Worm (Caenorhabditis elegans): ENCODE measurements around the gene aco-2.

aco-2 gene

DNA sequence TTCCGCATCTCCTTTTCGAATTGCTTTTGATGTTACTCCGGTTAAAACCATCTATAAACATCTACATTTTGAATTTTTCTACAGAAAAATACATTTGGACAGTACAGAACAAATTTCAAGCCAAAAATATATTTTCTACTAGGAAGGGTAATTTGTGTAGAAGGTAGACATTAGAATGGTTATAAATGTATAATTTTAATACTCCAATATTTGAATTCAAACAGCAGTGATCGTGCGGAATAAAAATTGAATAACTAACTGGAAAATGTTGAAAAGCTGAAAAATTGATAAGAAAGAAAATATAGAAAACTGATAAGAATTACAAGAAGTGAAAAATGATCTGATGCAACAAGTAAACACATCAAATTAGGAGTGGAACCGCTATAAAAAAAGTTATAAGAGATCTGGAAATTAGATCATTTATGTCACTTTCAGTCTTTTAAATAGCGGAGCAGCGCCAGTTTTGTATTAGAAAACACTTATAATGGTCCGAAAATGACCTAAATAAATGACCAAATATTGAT is 26.5 kb upstream of the aco-2 start, which contains the start of gene gsto-1:
Gene gsto-1 (minus strand): TSS at position 51 of the 524 bp plus-strand sequence.
- TF ChIP-seq tra-4 (tag; optimal IDR thresholded peaks at IDR 0.05) (no peak), ama-1 (optimal IDR thresholded peaks at IDR 0.05) (no peak), hnd-1 (tag; optimal IDR thresholded peaks at IDR 0.05) (no peak), flt-1 (GFP tag; IDR thresholded peaks at IDR 0.05) (no peak)

DNA sequence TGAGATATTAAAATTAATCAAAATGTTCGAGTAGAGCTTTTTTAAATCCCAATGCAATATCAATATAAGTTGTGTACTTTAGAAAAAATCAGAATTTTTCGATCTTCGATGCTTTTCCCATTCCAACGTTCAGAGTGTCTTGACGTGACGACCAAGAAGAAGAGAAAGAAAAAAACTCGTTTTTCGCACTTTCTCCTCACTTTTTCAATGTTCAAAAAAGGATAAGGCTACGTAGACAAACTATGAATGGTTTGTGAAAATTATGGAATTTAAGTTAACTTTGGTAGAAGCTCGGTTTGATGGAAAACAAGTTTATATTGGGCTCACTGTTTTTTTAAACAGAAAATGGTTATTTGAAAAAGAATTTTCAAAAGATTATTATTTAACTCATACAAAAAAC is 25.8 kb upstream of the aco-2 start:
- TF ChIP-seq tbx-11 (GFP tag; IDR thresholded peaks at IDR 0.05) (no peak), hmg-4 (GFP tag; optimal IDR thresholded peaks at IDR 0.05) (no peak), ceh-36 (tag; optimal IDR thresholded peaks at IDR 0.05) (no peak), F13C5.2 (tag; optimal IDR thresholded peaks at IDR 0.05) (no peak), flt-1 (GFP tag; IDR thresholded peaks at IDR 0.05) (no peak), tbx-37 (GFP tag; conservative IDR thresholded peaks at IDR 0.05) (no peak), B0310.2 (tag; optimal IDR thresholded peaks at IDR 0.05) (no peak), scrt-1 (GFP tag; IDR thresholded peaks at IDR 0.05) (no peak), ama-1 (optimal IDR thresholded peaks at IDR 0.05) (no peak), hnd-1 (tag; optimal IDR thresholded peaks at IDR 0.05) (no peak), pes-1 (GFP tag; IDR thresholded peaks at IDR 0.05) (no peak), ceh-13 (GFP tag; optimal IDR thresholded peaks at IDR 0.05) (no peak), aly-1 (tag; optimal IDR thresholded peaks at IDR 0.05) (no peak), sea-1 (GFP tag; conservative IDR thresholded peaks at IDR 0.05) (no peak)

DNA sequence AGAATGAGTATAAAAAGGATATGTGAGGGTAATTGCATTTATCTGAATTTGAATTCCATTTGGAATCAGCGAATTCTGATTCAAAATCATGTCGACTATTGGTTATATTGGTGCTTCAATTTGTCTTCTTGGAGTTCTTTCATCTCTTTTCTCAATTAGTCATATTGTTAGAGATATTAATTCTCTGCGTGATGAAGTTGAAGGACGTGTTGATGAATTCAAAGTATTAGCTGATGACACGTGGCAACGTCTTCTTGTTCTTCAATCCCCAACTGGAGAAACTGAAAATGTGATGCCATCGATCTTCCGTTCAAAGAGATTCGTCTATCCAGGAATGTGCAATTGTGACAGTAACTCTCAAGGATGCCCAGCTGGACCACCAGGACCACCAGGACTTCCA is 24.7 kb upstream of the aco-2 start, which contains the start of gene col-90:
Gene col-90 (plus strand): TSS at position 37 of the 400 bp plus-strand sequence.
- TF ChIP-seq tbx-11 (GFP tag; IDR thresholded peaks at IDR 0.05), result no peak
- no peak for TF ChIP-seq hmg-4 (GFP tag; optimal IDR thresholded peaks at IDR 0.05)
- no peak for TF ChIP-seq ceh-13 (GFP tag; optimal IDR thresholded peaks at IDR 0.05)
- no peak for TF ChIP-seq hmbx-1 (tag; optimal IDR thresholded peaks at IDR 0.05)
- TF ChIP-seq ama-1 (optimal IDR thresholded peaks at IDR 0.05), result no peak
- no peak for TF ChIP-seq scrt-1 (GFP tag; IDR thresholded peaks at IDR 0.05)
- no peak for TF ChIP-seq ets-7 (tag; optimal IDR thresholded peaks at IDR 0.05)
- no peak for TF ChIP-seq sea-1 (GFP tag; conservative IDR thresholded peaks at IDR 0.05)
- TF ChIP-seq tra-4 (tag; optimal IDR thresholded peaks at IDR 0.05), result no peak
- TF ChIP-seq flt-1 (GFP tag; IDR thresholded peaks at IDR 0.05), result no peak
- no peak for TF ChIP-seq pes-1 (GFP tag; IDR thresholded peaks at IDR 0.05)
- no peak for TF ChIP-seq B0310.2 (tag; optimal IDR thresholded peaks at IDR 0.05)
- TF ChIP-seq hnd-1 (tag; optimal IDR thresholded peaks at IDR 0.05), result no peak
- TF ChIP-seq aly-1 (tag; optimal IDR thresholded peaks at IDR 0.05), result no peak
- no peak for TF ChIP-seq tbx-37 (GFP tag; conservative IDR thresholded peaks at IDR 0.05)
- TF ChIP-seq ceh-36 (tag; optimal IDR thresholded peaks at IDR 0.05), result no peak
- TF ChIP-seq F13C5.2 (tag; optimal IDR thresholded peaks at IDR 0.05), result no peak

DNA sequence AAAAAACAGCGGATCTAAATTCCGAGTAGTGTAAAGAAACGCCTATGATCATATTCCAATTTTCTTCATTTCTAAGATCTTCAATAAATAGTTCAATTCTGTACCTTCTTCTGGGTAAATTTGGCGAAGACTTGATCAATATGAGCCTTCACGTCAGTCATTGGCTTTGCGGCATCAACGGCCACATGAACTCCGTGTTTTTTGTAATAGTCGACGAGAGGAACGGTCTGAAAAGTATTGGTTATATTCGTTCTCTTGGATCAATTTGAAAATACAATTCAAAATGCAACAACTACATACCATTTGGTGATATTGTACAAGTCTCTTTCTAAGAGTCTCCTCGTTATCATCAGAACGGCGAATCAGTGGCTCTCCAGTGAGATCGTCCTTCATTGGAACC is 23.1 kb upstream of the aco-2 start:
- no peak for TF ChIP-seq hmbx-1 (tag; optimal IDR thresholded peaks at IDR 0.05)
- TF ChIP-seq pes-1 (GFP tag; IDR thresholded peaks at IDR 0.05), result no peak
- no peak for TF ChIP-seq F13C5.2 (tag; optimal IDR thresholded peaks at IDR 0.05)
- TF ChIP-seq scrt-1 (GFP tag; IDR thresholded peaks at IDR 0.05), result no peak
- no peak for TF ChIP-seq B0310.2 (tag; optimal IDR thresholded peaks at IDR 0.05)
- TF ChIP-seq flt-1 (GFP tag; IDR thresholded peaks at IDR 0.05), result no peak
- TF ChIP-seq tbx-37 (GFP tag; conservative IDR thresholded peaks at IDR 0.05), result no peak
- TF ChIP-seq aly-1 (tag; optimal IDR thresholded peaks at IDR 0.05), result no peak

DNA sequence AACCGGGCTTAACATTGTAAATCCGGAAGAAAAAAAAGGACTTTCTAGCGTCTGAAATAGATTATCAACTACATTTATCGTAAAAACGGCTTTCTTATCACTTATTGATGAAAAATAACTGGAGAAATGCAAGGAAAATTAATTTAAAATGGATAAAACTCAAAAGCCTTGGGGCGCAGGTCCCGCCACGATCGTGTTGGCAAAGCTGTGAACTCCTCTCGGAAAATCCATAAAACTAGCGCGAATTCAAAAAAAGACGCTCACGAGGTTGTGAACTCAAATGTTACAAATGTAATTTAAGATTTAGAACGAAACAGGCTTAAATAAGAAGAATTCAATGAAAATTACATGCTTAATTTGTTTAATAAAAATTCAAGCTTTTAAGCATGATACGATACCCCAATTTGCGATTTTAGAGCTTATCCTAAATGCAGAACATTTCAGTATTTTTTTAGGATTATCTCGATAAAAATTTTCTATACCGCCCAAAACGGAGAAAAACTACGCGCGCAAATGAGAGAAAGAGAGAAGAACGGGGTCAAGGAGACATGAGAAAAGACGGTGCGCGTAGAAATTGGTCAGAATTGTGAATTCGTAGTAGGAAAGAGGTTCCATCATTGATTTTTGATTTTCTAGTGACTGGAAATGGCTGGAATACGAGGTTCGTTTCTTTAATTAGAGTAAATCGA is 21.3 kb upstream of the aco-2 start, which contains the start of gene C29E4.15:
Gene C29E4.15 (plus strand): TSS at position 547 of the 689 bp plus-strand sequence.
- no peak for TF ChIP-seq hmbx-1 (tag; optimal IDR thresholded peaks at IDR 0.05)
- TF ChIP-seq B0310.2 (tag; optimal IDR thresholded peaks at IDR 0.05), result no peak
- no peak for TF ChIP-seq flt-1 (GFP tag; IDR thresholded peaks at IDR 0.05)
- TF ChIP-seq aly-1 (tag; optimal IDR thresholded peaks at IDR 0.05), result no peak
- no peak for TF ChIP-seq tbx-37 (GFP tag; conservative IDR thresholded peaks at IDR 0.05)
- TF ChIP-seq F13C5.2 (tag; optimal IDR thresholded peaks at IDR 0.05), result no peak
- TF ChIP-seq ceh-13 (GFP tag; optimal IDR thresholded peaks at IDR 0.05), result no peak
- no peak for TF ChIP-seq ceh-36 (tag; optimal IDR thresholded peaks at IDR 0.05)
- TF ChIP-seq pes-1 (GFP tag; IDR thresholded peaks at IDR 0.05), result no peak
- TF ChIP-seq hnd-1 (tag; optimal IDR thresholded peaks at IDR 0.05), result no peak
- no peak for TF ChIP-seq tbx-11 (GFP tag; IDR thresholded peaks at IDR 0.05)

DNA sequence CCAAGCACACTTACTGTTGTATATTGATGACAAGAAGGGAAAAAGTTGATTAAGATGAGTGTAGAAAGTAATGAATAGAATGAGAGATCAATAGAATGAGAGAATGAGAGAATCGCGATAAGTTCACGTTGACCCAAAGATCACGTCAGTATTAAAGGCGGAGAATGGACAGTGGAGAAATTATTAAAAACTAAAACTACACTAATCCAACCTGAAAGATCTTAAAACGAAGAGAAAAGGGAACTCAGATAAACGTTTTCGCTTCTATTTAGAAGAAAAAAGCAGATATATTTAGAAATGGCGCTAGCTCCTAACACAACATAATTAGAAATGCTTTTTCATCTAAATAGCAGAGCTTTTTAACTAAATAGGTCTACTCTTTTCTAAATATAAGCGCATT is 20.3 kb upstream of the aco-2 start, which contains the start of gene let-754:
Gene let-754 (minus strand): TSS at position 101 of the 400 bp plus-strand sequence.
- no peak for TF ChIP-seq F13C5.2 (tag; optimal IDR thresholded peaks at IDR 0.05)

DNA sequence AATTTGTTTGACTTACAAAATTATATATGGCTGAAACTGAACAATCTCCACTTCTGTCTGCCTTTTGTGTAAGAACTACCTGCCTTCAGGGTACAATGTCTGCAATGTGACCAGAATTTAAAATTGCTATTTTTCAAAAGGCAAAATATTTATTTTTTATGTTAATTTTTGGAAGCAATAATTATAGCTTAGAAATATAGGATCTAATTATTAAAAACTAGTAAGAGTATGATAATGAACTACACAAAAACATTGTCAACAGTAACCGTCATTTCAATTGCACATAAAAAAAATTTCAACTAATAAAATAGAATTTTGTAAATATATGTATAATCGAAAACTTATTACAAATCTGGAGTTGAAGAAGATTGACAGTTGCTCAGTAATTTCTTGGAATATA is 16.6 kb upstream of the aco-2 start, which contains the start of gene C29E4.9:
Gene C29E4.9 (minus strand): TSS at position 101 of the 400 bp plus-strand sequence.
- TF ChIP-seq F13C5.2 (tag; optimal IDR thresholded peaks at IDR 0.05) (no peak), aly-1 (tag; optimal IDR thresholded peaks at IDR 0.05) (no peak), hnd-1 (tag; optimal IDR thresholded peaks at IDR 0.05) (no peak), tbx-37 (GFP tag; conservative IDR thresholded peaks at IDR 0.05) (no peak), tbx-11 (GFP tag; IDR thresholded peaks at IDR 0.05) (no peak), tra-4 (tag; optimal IDR thresholded peaks at IDR 0.05) (no peak), pes-1 (GFP tag; IDR thresholded peaks at IDR 0.05) (no peak), ceh-13 (GFP tag; optimal IDR thresholded peaks at IDR 0.05) (no peak), flt-1 (GFP tag; IDR thresholded peaks at IDR 0.05) (no peak), hmbx-1 (tag; optimal IDR thresholded peaks at IDR 0.05) (no peak), ceh-36 (tag; optimal IDR thresholded peaks at IDR 0.05) (no peak), scrt-1 (GFP tag; IDR thresholded peaks at IDR 0.05) (no peak), ets-7 (tag; optimal IDR thresholded peaks at IDR 0.05) (no peak), hmg-4 (GFP tag; optimal IDR thresholded peaks at IDR 0.05) (no peak)

Measured in whole organism, early embryonic.